Fruit fly (Drosophila melanogaster) whole organism, prepupa: ENCODE data around the gene Ube3a.

Experiments
- Blimp-1 ChIP-seq: fragments of 200-800 bp; sonication (Bioruptor generic); optimal IDR thresholded peaks from 3 replicates; lab custom pipeline; 2017; ENCODE audit warnings: missing biosample characterization, missing genetic modification characterization, mild to moderate bottlenecking, moderate library complexity, missing genetic modification reagents
- CG16779 ChIP-seq: fragments of 200-800 bp; sonication (Bioruptor generic); optimal IDR thresholded peaks from 3 replicates; lab custom pipeline; 2017; ENCODE audit warnings: missing biosample characterization, mild to moderate bottlenecking, missing genetic modification characterization
- Sox102F ChIP-seq: fragments of 200-800 bp; sonication (Bioruptor generic); optimal IDR thresholded peaks from 2 replicates; lab custom pipeline; 2016; ENCODE audit warnings: missing biosample characterization, mild to moderate bottlenecking, missing genetic modification characterization
- salr ChIP-seq, 2 experiments: fragments of 200-800 bp; sonication (Bioruptor generic); optimal IDR thresholded peaks; 3 replicates each; lab custom pipeline; 2016 to 2018; ENCODE audit warnings: missing biosample characterization in 2 of 2, missing genetic modification characterization in 2 of 2, mild to moderate bottlenecking in 1 of 2
- svp ChIP-seq: fragments of 200-800 bp; sonication (Bioruptor generic); peaks from one replicate; lab custom pipeline; 2016; ENCODE audit warnings: missing biosample characterization, missing genetic modification characterization

DNA sequence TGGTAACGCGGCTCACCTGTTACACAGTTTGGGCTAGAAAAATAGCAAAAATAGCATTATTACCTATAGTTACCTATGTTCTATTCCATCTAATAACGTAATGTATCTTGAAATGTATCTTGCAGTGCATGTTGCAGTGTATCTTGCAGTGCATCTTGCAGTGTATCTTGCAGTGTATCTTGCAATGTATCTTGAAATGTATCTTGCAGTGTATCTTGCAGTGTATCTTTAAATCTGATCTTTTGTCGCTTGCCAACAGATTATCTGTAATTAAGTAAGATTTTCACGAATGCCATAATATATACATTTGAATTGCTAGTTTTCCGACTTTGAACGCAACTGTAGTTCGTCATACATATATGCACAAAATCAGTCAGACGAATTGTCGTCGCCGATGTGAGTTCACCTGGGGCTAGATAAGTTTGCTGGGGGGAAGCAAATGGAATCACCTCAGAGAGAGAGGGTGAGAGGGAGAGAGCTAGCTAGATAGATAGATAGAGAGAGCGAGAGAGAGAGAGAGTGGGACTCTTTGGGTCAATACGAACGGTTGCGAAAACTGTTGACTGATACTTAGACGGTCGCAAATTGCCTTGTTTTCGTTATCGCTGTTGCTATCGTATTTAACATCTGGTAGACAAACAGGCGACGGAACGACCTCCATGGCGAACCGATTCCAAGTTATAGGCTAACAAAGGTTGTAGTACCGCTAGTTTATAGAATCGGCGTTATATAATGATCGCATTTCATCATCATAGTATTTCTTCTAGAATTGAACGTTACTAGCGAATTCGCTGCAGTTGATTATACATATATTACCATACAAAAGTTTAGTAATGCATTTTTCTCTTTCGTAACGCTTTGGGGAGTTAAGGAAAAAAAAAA, 32.3 kb upstream of the Ube3a start:
- TF ChIP-seq CG16779 (tag; lab: Kevin White, UChicago) (no peak), Sox102F (GFP tag; lab: Kevin White, UChicago) (no peak), salr (GFP tag; optimal IDR thresholded peaks at IDR 0.05; lab: Kevin White, UChicago) (no peak), svp (GFP tag; lab: Kevin White, UChicago) (peak; percentile 28), Blimp-1 (no peak)
